Worm (Caenorhabditis elegans): ENCODE results near the gene eef-1G.

DNA sequence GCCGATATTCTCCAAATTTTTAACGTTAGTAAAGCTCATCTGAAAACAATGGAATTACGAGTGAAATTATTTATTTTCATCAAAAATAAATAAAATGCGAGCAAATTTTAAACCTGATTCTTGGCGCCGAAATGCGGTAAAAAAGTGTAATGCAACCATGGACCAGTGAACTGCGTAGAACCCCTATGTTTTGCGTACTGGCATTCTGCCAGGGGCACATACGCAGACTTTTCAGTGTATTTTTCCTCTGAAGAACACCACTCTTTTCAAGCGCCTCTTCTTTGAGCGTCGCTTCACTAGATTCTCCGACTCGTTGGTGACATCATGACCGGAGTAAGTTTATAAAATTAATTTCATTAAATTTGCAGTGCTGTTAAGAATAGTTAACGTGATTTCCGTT, at the start of gene eef-1G, which contains the start of gene ctf-4:
- TF ChIP-seq ama-1 (optimal IDR thresholded peaks at IDR 0.05) = no peak
- no peak for TF ChIP-seq sea-1 (GFP tag; conservative IDR thresholded peaks at IDR 0.05)
- TF ChIP-seq tbx-37 (GFP tag; conservative IDR thresholded peaks at IDR 0.05) = no peak
- TF ChIP-seq B0310.2 (tag; optimal IDR thresholded peaks at IDR 0.05) = no peak
- no peak for TF ChIP-seq hnd-1 (tag; optimal IDR thresholded peaks at IDR 0.05)
- no peak for TF ChIP-seq pes-1 (GFP tag; IDR thresholded peaks at IDR 0.05)
- no peak for TF ChIP-seq hmg-4 (GFP tag; optimal IDR thresholded peaks at IDR 0.05)
- no peak for TF ChIP-seq flt-1 (GFP tag; IDR thresholded peaks at IDR 0.05)
- no peak for TF ChIP-seq hmbx-1 (tag; optimal IDR thresholded peaks at IDR 0.05)
- no peak for TF ChIP-seq scrt-1 (GFP tag; IDR thresholded peaks at IDR 0.05)
- TF ChIP-seq ets-7 (tag; optimal IDR thresholded peaks at IDR 0.05) = no peak
- TF ChIP-seq tbx-11 (GFP tag; IDR thresholded peaks at IDR 0.05) = no peak
- no peak for TF ChIP-seq ceh-13 (GFP tag; optimal IDR thresholded peaks at IDR 0.05)

All from whole organism, early embryonic.